Fruit fly (Drosophila melanogaster) whole organism, embryonic: ENCODE measurements around the gene CG14401.

Source experiments
- Aef1 ChIP-seq: fragments of 200-800 bp; sonication (Bioruptor generic); IDR thresholded peaks from 3 replicates; pipeline ENCODE4 v1.3.6; 2022; ENCODE audit warnings: missing biosample characterization, missing genetic modification characterization
- Atf3 ChIP-seq: fragments of 200-800 bp; sonication (Bioruptor generic); optimal IDR thresholded peaks from 3 replicates; lab custom pipeline; 2016; ENCODE audit warnings: missing biosample characterization, missing genetic modification characterization
- Awh ChIP-seq: fragments of 200-800 bp; sonication (Bioruptor generic); IDR thresholded peaks from 2 replicates; pipeline ENCODE4, ENCODE4 v1.3.6; 2022; ENCODE audit warnings: missing biosample characterization, missing genetic modification characterization
- BtbVII ChIP-seq: fragments of 200-800 bp; sonication (Bioruptor generic); optimal IDR thresholded peaks from 3 replicates; lab custom pipeline; 2017; ENCODE audit warnings: missing biosample characterization, mild to moderate bottlenecking, missing genetic modification characterization
- CG10209 ChIP-seq: fragments of 200-800 bp; sonication (Bioruptor generic); optimal IDR thresholded peaks from 3 replicates; lab custom pipeline; 2017; ENCODE audit warnings: missing biosample characterization, mild to moderate bottlenecking, missing genetic modification characterization, missing genetic modification reagents
- CG11247 ChIP-seq: fragments of 200-800 bp; sonication (Bioruptor generic); IDR thresholded peaks from 2 replicates; pipeline ENCODE4 v1.3.6; 2022; ENCODE audit warnings: missing biosample characterization, missing genetic modification characterization
- CG11456 ChIP-seq: fragments of 200-800 bp; sonication (Bioruptor generic); IDR thresholded peaks from 3 replicates; pipeline ENCODE4 v1.3.6; 2022; ENCODE audit warnings: missing biosample characterization, missing genetic modification characterization
- CG12659 ChIP-seq: fragments of 200-800 bp; sonication (Bioruptor generic); optimal IDR thresholded peaks from 3 replicates; lab custom pipeline; 2017; ENCODE audit warnings: mild to moderate bottlenecking, missing biosample characterization, missing genetic modification reagents, missing genetic modification characterization
- CG13624 ChIP-seq: fragments of 200-800 bp; sonication (Bioruptor generic); optimal IDR thresholded peaks from 2 replicates; lab custom pipeline; 2016; ENCODE audit warnings: missing biosample characterization, missing genetic modification characterization
- CG13894 ChIP-seq: fragments of 200-800 bp; sonication (Bioruptor generic); optimal IDR thresholded peaks from 3 replicates; lab custom pipeline; 2018; ENCODE audit warnings: missing biosample characterization, mild to moderate bottlenecking, missing genetic modification characterization, moderate library complexity
- CG14710 ChIP-seq: fragments of 200-800 bp; sonication (Bioruptor generic); optimal IDR thresholded peaks from 3 replicates; lab custom pipeline; 2019; ENCODE audit warnings: missing biosample characterization, mild to moderate bottlenecking, missing genetic modification characterization, moderate library complexity
- CG15479 ChIP-seq: fragments of 200-800 bp; sonication (Bioruptor generic); optimal IDR thresholded peaks from 3 replicates; lab custom pipeline; 2019; ENCODE audit warnings: missing biosample characterization, mild to moderate bottlenecking, missing genetic modification characterization, moderate library complexity
- CG15514 ChIP-seq: fragments of 200-800 bp; sonication (Bioruptor generic); optimal IDR thresholded peaks from 3 replicates; lab custom pipeline; 2017; ENCODE audit warnings: missing biosample characterization, missing genetic modification characterization, mild to moderate bottlenecking, moderate library complexity, missing genetic modification reagents
- CG1832 ChIP-seq: fragments of 200-800 bp; sonication (Bioruptor generic); optimal IDR thresholded peaks from 2 replicates; lab custom pipeline; 2017; ENCODE audit warnings: missing biosample characterization, mild to moderate bottlenecking, missing genetic modification characterization, inconsistent platforms
- CG2199 ChIP-seq: fragments of 200-800 bp; sonication (Bioruptor generic); IDR thresholded peaks from 3 replicates; pipeline ENCODE4 v1.3.6; 2022; ENCODE audit warnings: missing biosample characterization, missing genetic modification characterization
- CG2889 ChIP-seq: fragments of 200-800 bp; sonication (Bioruptor generic); IDR thresholded peaks from 3 replicates; pipeline ENCODE4 v1.3.6; 2022; ENCODE audit warnings: missing biosample characterization, missing genetic modification characterization
- CG32532 ChIP-seq: fragments of 200-800 bp; sonication (Bioruptor generic); IDR thresholded peaks from 2 replicates; pipeline ENCODE4 v1.3.6; 2022; ENCODE audit warnings: missing biosample characterization, missing genetic modification characterization
- CG32767 ChIP-seq: fragments of 200-800 bp; sonication (Bioruptor generic); IDR thresholded peaks from 2 replicates; pipeline ENCODE4 v1.3.6; 2022; ENCODE audit warnings: missing biosample characterization, missing genetic modification characterization
- CG42726 ChIP-seq: fragments of 200-800 bp; sonication (Bioruptor generic); IDR thresholded peaks from 2 replicates; pipeline ENCODE4 v1.3.6; 2022; ENCODE audit warnings: missing biosample characterization, missing genetic modification characterization; ENCODE audit not compliant: partially characterized antibody
- CG6254 ChIP-seq: fragments of 200-800 bp; sonication (Bioruptor generic); optimal IDR thresholded peaks from 3 replicates; lab custom pipeline; 2017; ENCODE audit warnings: mild to moderate bottlenecking, missing biosample characterization, missing genetic modification reagents, missing genetic modification characterization
- CG7271 ChIP-seq: fragments of 200-800 bp; sonication (Bioruptor generic); optimal IDR thresholded peaks from 2 replicates; lab custom pipeline; 2018; ENCODE audit warnings: missing biosample characterization, mild to moderate bottlenecking, missing genetic modification characterization, moderate library complexity
- CG7839 ChIP-seq: fragments of 200-800 bp; sonication (Bioruptor generic); optimal IDR thresholded peaks from 3 replicates; lab custom pipeline; 2018; ENCODE audit warnings: missing biosample characterization, mild to moderate bottlenecking, missing genetic modification characterization, moderate library complexity
- CG8089 ChIP-seq: fragments of 200-800 bp; sonication (Bioruptor generic); optimal IDR thresholded peaks from 3 replicates; lab custom pipeline; 2016; ENCODE audit warnings: missing biosample characterization, missing genetic modification characterization
- CG9609 ChIP-seq: fragments of 200-800 bp; sonication (Bioruptor generic); optimal IDR thresholded peaks from 3 replicates; lab custom pipeline; 2016; ENCODE audit warnings: missing biosample characterization, missing genetic modification characterization
- Dbx ChIP-seq: fragments of 200-800 bp; sonication (Bioruptor generic); IDR thresholded peaks from 3 replicates; pipeline ENCODE4 v1.3.6; 2022; ENCODE audit warnings: missing biosample characterization, missing genetic modification characterization
- Eip74EF ChIP-seq, 2 experiments: fragments of 200-800 bp in 1 of 2; fragments of >200 bp in 1 of 2; sonication (Bioruptor generic) in 1 of 2; optimal IDR thresholded peaks; 2 replicates each; lab custom pipeline; 2017 to 2019; ENCODE audit warnings: missing biosample characterization in 2 of 2, missing genetic modification characterization in 2 of 2, mild to moderate bottlenecking in 1 of 2, moderate library complexity in 1 of 2
- Elba2 ChIP-seq: fragments of 200-800 bp; sonication (Bioruptor generic); optimal IDR thresholded peaks from 3 replicates; lab custom pipeline; 2016; ENCODE audit warnings: missing biosample characterization, missing genetic modification characterization
- Gsc ChIP-seq: fragments of 200-800 bp; sonication (Bioruptor generic); IDR thresholded peaks from 2 replicates; pipeline ENCODE4 v1.3.6; 2022; ENCODE audit warnings: missing biosample characterization, missing genetic modification characterization
- Neu2 ChIP-seq: fragments of 200-800 bp; sonication (Bioruptor generic); optimal IDR thresholded peaks from 3 replicates; lab custom pipeline; 2016; ENCODE audit warnings: missing biosample characterization, missing genetic modification characterization, borderline replicate concordance
- Sox102F ChIP-seq: fragments of 200-800 bp; sonication (Bioruptor generic); optimal IDR thresholded peaks from 2 replicates; lab custom pipeline; 2018; ENCODE audit warnings: missing biosample characterization, mild to moderate bottlenecking, missing genetic modification characterization, moderate library complexity
- Vsx1 ChIP-seq: fragments of 200-800 bp; sonication (Bioruptor generic); optimal IDR thresholded peaks from 2 replicates; lab custom pipeline; 2017; ENCODE audit warnings: missing biosample characterization, mild to moderate bottlenecking, missing genetic modification characterization, missing genetic modification reagents
- chm ChIP-seq: fragments of 200-800 bp; sonication (Bioruptor generic); IDR thresholded peaks from 2 replicates; pipeline ENCODE4 v1.3.6; 2022; ENCODE audit warnings: missing biosample characterization, missing genetic modification characterization
- cwo ChIP-seq: fragments of 200-800 bp; sonication (Bioruptor generic); optimal IDR thresholded peaks from 3 replicates; lab custom pipeline; 2017; ENCODE audit warnings: missing biosample characterization, missing genetic modification characterization, mild to moderate bottlenecking, moderate library complexity, missing genetic modification reagents
- esg ChIP-seq: fragments of 200-800 bp; sonication (Bioruptor generic); conservative IDR thresholded peaks from 2 replicates; pipeline ENCODE4 v1.3.6; 2022; ENCODE audit warnings: missing biosample characterization, missing genetic modification characterization
- eve ChIP-seq, 2 experiments: fragments of >200 bp; optimal IDR thresholded peaks; 2 replicates each; lab custom pipeline; 2017; ENCODE audit warnings: missing biosample characterization in 2 of 2, missing genetic modification characterization in 2 of 2
- fd102C ChIP-seq: fragments of 200-800 bp; sonication (Bioruptor generic); optimal IDR thresholded peaks from 2 replicates; lab custom pipeline; 2018; ENCODE audit warnings: missing biosample characterization, mild to moderate bottlenecking, missing genetic modification characterization, moderate library complexity
- gsb ChIP-seq: fragments of 200-800 bp; sonication (Bioruptor generic); IDR thresholded peaks from 2 replicates; pipeline ENCODE4 v1.3.6; 2022; ENCODE audit warnings: missing biosample characterization, missing genetic modification characterization
- hb ChIP-seq: fragments of 200-800 bp; sonication (Bioruptor generic); IDR thresholded peaks from 3 replicates; pipeline ENCODE4 v1.3.6; 2022; ENCODE audit warnings: missing biosample characterization, missing genetic modification characterization; ENCODE audit not compliant: partially characterized antibody
- lilli ChIP-seq: fragments of 200-800 bp; sonication (Bioruptor generic); optimal IDR thresholded peaks from 3 replicates; lab custom pipeline; 2016; ENCODE audit warnings: missing biosample characterization, missing genetic modification characterization
- phol ChIP-seq: fragments of 200-800 bp; sonication (Bioruptor generic); optimal IDR thresholded peaks from 3 replicates; lab custom pipeline; 2018; ENCODE audit warnings: missing biosample characterization, mild to moderate bottlenecking, missing genetic modification characterization, moderate library complexity
- ranshi ChIP-seq: fragments of 200-800 bp; sonication (Bioruptor generic); IDR thresholded peaks from 2 replicates; pipeline ENCODE4 v1.3.6; 2022; ENCODE audit warnings: missing biosample characterization, missing genetic modification characterization
- ro ChIP-seq: fragments of 200-800 bp; sonication (Bioruptor generic); IDR thresholded peaks from 2 replicates; pipeline ENCODE4 v1.3.6; 2022; ENCODE audit warnings: missing biosample characterization, missing genetic modification characterization
- row ChIP-seq: fragments of 200-800 bp; sonication (Bioruptor generic); IDR thresholded peaks from 3 replicates; pipeline ENCODE4 v1.3.6; 2022; ENCODE audit warnings: missing biosample characterization, missing genetic modification characterization
- stc ChIP-seq: fragments of 200-800 bp; sonication (Bioruptor generic); IDR thresholded peaks from 2 replicates; pipeline ENCODE4 v1.3.6; 2022; ENCODE audit warnings: missing biosample characterization, missing genetic modification characterization
- tap ChIP-seq: fragments of 200-800 bp; optimal IDR thresholded peaks from 3 replicates; lab custom pipeline; 2019; ENCODE audit warnings: missing biosample characterization, mild to moderate bottlenecking, missing genetic modification characterization, moderate library complexity
- unpg ChIP-seq: fragments of 200-800 bp; sonication (Bioruptor generic); optimal IDR thresholded peaks from 3 replicates; lab custom pipeline; 2018; ENCODE audit warnings: missing biosample characterization, mild to moderate bottlenecking, missing genetic modification characterization, moderate library complexity
- usp ChIP-seq: fragments of >200 bp; optimal IDR thresholded peaks from 2 replicates; lab custom pipeline; 2017; ENCODE audit warnings: missing biosample characterization, missing genetic modification characterization
- wek ChIP-seq: fragments of 200-800 bp; sonication (Bioruptor generic); optimal IDR thresholded peaks from 3 replicates; lab custom pipeline; 2018; ENCODE audit warnings: missing biosample characterization, mild to moderate bottlenecking, missing genetic modification characterization, moderate library complexity

CG14401 gene

dm6 chr2L:20889857-20890606 is 20.4 kb downstream of the CG14401 start (continued):
- TF ChIP-seq Sox102F (GFP tag; lab: Kevin White, UChicago), result peak; percentile 66
- no peak for TF ChIP-seq CG15479 (GFP tag; lab: Kevin White, UChicago)
- TF ChIP-seq ro (GFP tag; lab: Robert Waterston, UW), result no peak
- TF ChIP-seq Gsc (GFP tag; lab: Robert Waterston, UW), result no peak
- TF ChIP-seq CG13894 (tag; lab: Kevin White, UChicago), result no peak
- TF ChIP-seq CG13624, result peak; percentile 22
- TF ChIP-seq CG10209 (GFP tag; lab: Kevin White, UChicago), result peak; percentile 53
- no peak for TF ChIP-seq usp (GFP tag; lab: Kevin White, UChicago)
- no peak for TF ChIP-seq CG7271 (tag; lab: Kevin White, UChicago)
- peak; percentile 36 for TF ChIP-seq CG14710 (tag; lab: Kevin White, UChicago)
- peak; percentile 34 for TF ChIP-seq unpg (GFP tag; lab: Kevin White, UChicago)
- no peak for TF ChIP-seq tap
- TF ChIP-seq CG6254, result peak; percentile 8
- no peak for TF ChIP-seq Neu2 (GFP tag; lab: Kevin White, UChicago)
- no peak; the same call in 1 of the 2 replicates for TF ChIP-seq CG32532 (GFP tag; lab: Robert Waterston, UW)
- peak; percentile 42 for TF ChIP-seq cwo (GFP tag; lab: Kevin White, UChicago)
- TF ChIP-seq lilli, result peak; percentile 35
- TF ChIP-seq CG8089 (GFP tag; lab: Kevin White, UChicago), result peak; percentile 3
- TF ChIP-seq Eip74EF (GFP tag; optimal IDR thresholded peaks at IDR 0.05; lab: Kevin White, UChicago), result no peak
- TF ChIP-seq CG32767 (GFP tag; lab: Robert Waterston, UW), result no peak
- peak; percentile 32; the same call in 2 of the 3 replicates for TF ChIP-seq row (GFP tag; lab: Robert Waterston, UW)
- no peak for TF ChIP-seq Aef1
- TF ChIP-seq hb (GFP tag; lab: Robert Waterston, UW), result no peak
- TF ChIP-seq Awh, result peak; percentile 25
- TF ChIP-seq CG2889 (GFP tag; lab: Robert Waterston, UW), result no peak
- no peak for TF ChIP-seq gsb

dm6 chr2L:20891188-20891587 is 21.5 kb downstream of the CG14401 start:
- TF ChIP-seq fd102C (GFP tag; lab: Kevin White, UChicago), result no peak
- TF ChIP-seq wek (GFP tag; lab: Kevin White, UChicago), result no peak
- 0 out of 3 replicates have a peak, but pooled peaks have one; percentile 8 for TF ChIP-seq Dbx (GFP tag; lab: Robert Waterston, UW)
- no peak for TF ChIP-seq hb (GFP tag; lab: Robert Waterston, UW)
- peak; percentile 92 for TF ChIP-seq CG2199 (GFP tag; lab: Robert Waterston, UW)
- TF ChIP-seq BtbVII, result no peak
- no peak for TF ChIP-seq CG42726 (GFP tag; lab: Robert Waterston, UW)
- no peak for TF ChIP-seq CG1832 (GFP tag; lab: Kevin White, UChicago)
- TF ChIP-seq stc (GFP tag; lab: Robert Waterston, UW), result 0 out of 2 replicates have a peak, but pooled peaks have one; percentile 40
- peak; percentile 36; the same call in 1 of the 2 replicates for TF ChIP-seq CG11247
- TF ChIP-seq gsb, result no peak
- 0 out of 2 replicates have a peak, but pooled peaks have one; percentile 25 for TF ChIP-seq ranshi (GFP tag; lab: Robert Waterston, UW)
- no peak for TF ChIP-seq CG15514
- peak; percentile 10 for TF ChIP-seq CG7839
- 0 out of 2 replicates have a peak, but pooled peaks have one; percentile 14 for TF ChIP-seq esg
- TF ChIP-seq chm, result 0 out of 2 replicates have a peak, but pooled peaks have one; percentile 42
- peak in 1 of 2 experiments; percentile 60 for TF ChIP-seq eve (GFP tag; optimal IDR thresholded peaks at IDR 0.05; lab: Kevin White, UChicago)
- no peak for TF ChIP-seq Elba2 (GFP tag; lab: Kevin White, UChicago)
- no peak for TF ChIP-seq CG9609
- peak; percentile 8 for TF ChIP-seq CG12659
- TF ChIP-seq Atf3, result no peak
- peak; percentile 82; the same call in 2 of the 3 replicates for TF ChIP-seq CG11456 (GFP tag; lab: Robert Waterston, UW)
- no peak for TF ChIP-seq phol
- no peak for TF ChIP-seq Vsx1
